Fruit fly (Drosophila melanogaster) whole organism, wandering third instar larva: ENCODE measurements around the gene mus302.

ENCODE experiments used
- OdsH ChIP-seq: fragments of 200-800 bp; sonication (Bioruptor generic); optimal IDR thresholded peaks from 2 replicates; lab custom pipeline; 2016; ENCODE audit warnings: missing biosample characterization, mild to moderate bottlenecking, missing genetic modification characterization
- br ChIP-seq: fragments of 200-800 bp; sonication (Bioruptor generic); optimal IDR thresholded peaks from 2 replicates; lab custom pipeline; 2016; ENCODE audit warnings: missing biosample characterization, missing genetic modification characterization
- dmrt93B ChIP-seq: fragments of 200-800 bp; sonication (Bioruptor generic); optimal IDR thresholded peaks from 2 replicates; lab custom pipeline; 2018; ENCODE audit warnings: missing biosample characterization, mild to moderate bottlenecking, missing genetic modification characterization

- TF ChIP-seq OdsH: no peak
- no peak for TF ChIP-seq dmrt93B (GFP tag; lab: Kevin White, UChicago)
- no peak for TF ChIP-seq br (GFP tag; lab: Kevin White, UChicago)
These were observed 28.6 kb upstream of the mus302 start for dm6 chr3L:16808139-16808538.
